Fruit fly (Drosophila melanogaster) whole organism, embryonic: ENCODE data around the gene CG14650.

Experiments used
- ATbp ChIP-seq: fragments of 200-800 bp; sonication (Bioruptor generic); optimal IDR thresholded peaks from 2 replicates; lab custom pipeline; 2017; ENCODE audit warnings: missing biosample characterization, mild to moderate bottlenecking, missing genetic modification characterization, missing genetic modification reagents
- Atf-2 ChIP-seq: fragments of 200-800 bp; sonication (Bioruptor generic); optimal IDR thresholded peaks from 2 replicates; lab custom pipeline; 2016; ENCODE audit warnings: missing biosample characterization, missing genetic modification characterization
- Bteb2 ChIP-seq: fragments of 200-800 bp; sonication (Bioruptor generic); optimal IDR thresholded peaks from 2 replicates; lab custom pipeline; 2016; ENCODE audit warnings: missing biosample characterization, missing genetic modification characterization
- CG10209 ChIP-seq: fragments of 200-800 bp; sonication (Bioruptor generic); optimal IDR thresholded peaks from 3 replicates; lab custom pipeline; 2017; ENCODE audit warnings: missing biosample characterization, mild to moderate bottlenecking, missing genetic modification characterization, missing genetic modification reagents
- CG12155 ChIP-seq: fragments of 200-800 bp; sonication (Bioruptor generic); optimal IDR thresholded peaks from 3 replicates; lab custom pipeline; 2016; ENCODE audit warnings: missing biosample characterization, missing genetic modification characterization
- CG12942 ChIP-seq: fragments of 200-800 bp; sonication (Bioruptor generic); optimal IDR thresholded peaks from 3 replicates; lab custom pipeline; 2016; ENCODE audit warnings: missing biosample characterization, missing genetic modification characterization
- CG13123 ChIP-seq: fragments of 200-800 bp; sonication (Bioruptor generic); optimal IDR thresholded peaks from 2 replicates; lab custom pipeline; 2016; ENCODE audit warnings: missing biosample characterization, missing genetic modification characterization
- CG14441 ChIP-seq: fragments of 200-800 bp; sonication (Bioruptor generic); IDR thresholded peaks from 2 replicates; pipeline ENCODE4 v1.3.6; 2022; ENCODE audit warnings: missing biosample characterization, missing genetic modification characterization
- CG14860 ChIP-seq: fragments of 200-800 bp; sonication (Bioruptor generic); IDR thresholded peaks from 3 replicates; pipeline ENCODE4 v1.3.6; 2022; ENCODE audit warnings: missing biosample characterization, missing genetic modification characterization; ENCODE audit not compliant: partially characterized antibody
- CG1529 ChIP-seq: fragments of 200-800 bp; sonication (Bioruptor generic); optimal IDR thresholded peaks from 3 replicates; lab custom pipeline; 2018; ENCODE audit warnings: missing biosample characterization, missing genetic modification characterization
- CG16815 ChIP-seq: fragments of 200-800 bp; sonication (Bioruptor generic); optimal IDR thresholded peaks from 3 replicates; lab custom pipeline; 2017; ENCODE audit warnings: missing biosample characterization, mild to moderate bottlenecking, missing genetic modification characterization
- CG17359 ChIP-seq: fragments of 200-800 bp; sonication (Bioruptor generic); optimal IDR thresholded peaks from 3 replicates; lab custom pipeline; 2018; ENCODE audit warnings: missing biosample characterization, mild to moderate bottlenecking, missing genetic modification characterization, moderate library complexity
- CG2116 ChIP-seq: fragments of 200-800 bp; sonication (Bioruptor generic); optimal IDR thresholded peaks from 3 replicates; lab custom pipeline; 2018; ENCODE audit warnings: missing biosample characterization, mild to moderate bottlenecking, missing genetic modification characterization
- CG31365 ChIP-seq: fragments of 200-800 bp; sonication (Bioruptor generic); optimal IDR thresholded peaks from 2 replicates; lab custom pipeline; 2018; ENCODE audit warnings: missing biosample characterization, mild to moderate bottlenecking, missing genetic modification characterization
- CG32772 ChIP-seq: fragments of 200-800 bp; sonication (Bioruptor generic); IDR thresholded peaks from 2 replicates; pipeline ENCODE4 v1.3.6; 2022; ENCODE audit warnings: missing biosample characterization, missing genetic modification characterization
- CG9797 ChIP-seq: fragments of 200-800 bp; sonication (Bioruptor generic); optimal IDR thresholded peaks from 3 replicates; lab custom pipeline; 2018; ENCODE audit warnings: missing biosample characterization, mild to moderate bottlenecking, missing genetic modification characterization
- Dek ChIP-seq: fragments of 200-800 bp; sonication (Bioruptor generic); optimal IDR thresholded peaks from 3 replicates; lab custom pipeline; 2019; ENCODE audit warnings: missing biosample characterization, mild to moderate bottlenecking, missing genetic modification characterization, moderate library complexity
- Doc3 ChIP-seq: fragments of 200-800 bp; sonication (Bioruptor generic); IDR thresholded peaks from 3 replicates; pipeline ENCODE4 v1.3.6; 2022; ENCODE audit warnings: missing biosample characterization, missing genetic modification characterization; ENCODE audit not compliant: partially characterized antibody
- Max ChIP-seq: fragments of 200-800 bp; sonication (Bioruptor generic); optimal IDR thresholded peaks from 2 replicates; lab custom pipeline; 2016; ENCODE audit warnings: missing biosample characterization, mild to moderate bottlenecking, missing genetic modification characterization
- Mes4 ChIP-seq: fragments of 200-800 bp; sonication (Bioruptor generic); optimal IDR thresholded peaks from 2 replicates; lab custom pipeline; 2016; ENCODE audit warnings: missing biosample characterization, missing genetic modification characterization
- Mrtf ChIP-seq: fragments of 200-800 bp; sonication (Bioruptor generic); IDR thresholded peaks from 3 replicates; pipeline ENCODE4 v1.3.6; 2022; ENCODE audit warnings: missing biosample characterization, missing genetic modification characterization
- Nf-YB ChIP-seq: fragments of 200-800 bp; sonication (Bioruptor generic); optimal IDR thresholded peaks from 3 replicates; lab custom pipeline; 2019; ENCODE audit warnings: missing biosample characterization, mild to moderate bottlenecking, missing genetic modification characterization, moderate library complexity
- Ssrp ChIP-seq: fragments of 200-800 bp; sonication (Bioruptor generic); optimal IDR thresholded peaks from 2 replicates; lab custom pipeline; 2018; ENCODE audit warnings: missing biosample characterization, mild to moderate bottlenecking, missing genetic modification characterization, moderate library complexity
- Trl ChIP-seq, 3 experiments: fragments of >200 bp in 2 of 3; fragments of 200-800 bp in 1 of 3; sonication (Bioruptor generic) in 1 of 3; optimal IDR thresholded peaks; 2 replicates in 1 of 3; 3 replicates in 2 of 3; lab custom pipeline; 2016 to 2017; ENCODE audit warnings: missing biosample characterization in 1 of 3, missing genetic modification characterization in 1 of 3
- Vsx1 ChIP-seq: fragments of 200-800 bp; sonication (Bioruptor generic); optimal IDR thresholded peaks from 2 replicates; lab custom pipeline; 2017; ENCODE audit warnings: missing biosample characterization, mild to moderate bottlenecking, missing genetic modification characterization, missing genetic modification reagents
- Xbp1 ChIP-seq: fragments of 200-800 bp; sonication (Bioruptor generic); optimal IDR thresholded peaks from 3 replicates; lab custom pipeline; 2016; ENCODE audit warnings: missing biosample characterization, mild to moderate bottlenecking, missing genetic modification characterization
- aop ChIP-seq: fragments of 200-800 bp; sonication (Bioruptor generic); IDR thresholded peaks from 2 replicates; pipeline ENCODE4 v1.3.6; 2022; ENCODE audit warnings: missing biosample characterization, missing genetic modification characterization
- chif ChIP-seq, 2 experiments: fragments of 200-800 bp; sonication (Bioruptor generic); optimal IDR thresholded peaks; 3 replicates each; lab custom pipeline; 2016; ENCODE audit warnings: missing biosample characterization in 2 of 2, missing genetic modification characterization in 2 of 2
- chm ChIP-seq: fragments of 200-800 bp; sonication (Bioruptor generic); IDR thresholded peaks from 2 replicates; pipeline ENCODE4 v1.3.6; 2022; ENCODE audit warnings: missing biosample characterization, missing genetic modification characterization
- crc ChIP-seq: fragments of 200-800 bp; sonication (Bioruptor generic); optimal IDR thresholded peaks from 2 replicates; lab custom pipeline; 2016; ENCODE audit warnings: missing biosample characterization, missing genetic modification characterization
- dpn ChIP-seq, 2 experiments: fragments of 200-800 bp; sonication (Bioruptor generic); optimal IDR thresholded peaks; 3 replicates each; lab custom pipeline; 2016; ENCODE audit warnings: missing biosample characterization in 2 of 2, missing genetic modification characterization in 2 of 2
- en ChIP-seq: fragments of 200-800 bp; sonication (Bioruptor generic); optimal IDR thresholded peaks from 2 replicates; lab custom pipeline; 2016; ENCODE audit warnings: missing biosample characterization, missing genetic modification characterization
- esg ChIP-seq: fragments of 200-800 bp; sonication (Bioruptor generic); conservative IDR thresholded peaks from 2 replicates; pipeline ENCODE4 v1.3.6; 2022; ENCODE audit warnings: missing biosample characterization, missing genetic modification characterization
- fu2 ChIP-seq: fragments of 200-800 bp; sonication (Bioruptor generic); optimal IDR thresholded peaks from 2 replicates; lab custom pipeline; 2016; ENCODE audit warnings: missing biosample characterization, missing genetic modification characterization
- gt ChIP-seq: fragments of 200-800 bp; sonication (Bioruptor generic); IDR thresholded peaks from 2 replicates; pipeline ENCODE4 v1.3.6; 2022; ENCODE audit warnings: missing biosample characterization, missing genetic modification characterization
- ham ChIP-seq: fragments of 200-800 bp; sonication (Bioruptor generic); IDR thresholded peaks from 2 replicates; pipeline ENCODE4 v1.3.6; 2022; ENCODE audit warnings: missing biosample characterization, missing genetic modification characterization
- knrl ChIP-seq: fragments of 200-800 bp; sonication (Bioruptor generic); IDR thresholded peaks from 3 replicates; pipeline ENCODE4 v1.3.6; 2022; ENCODE audit warnings: missing biosample characterization, missing genetic modification characterization; ENCODE audit not compliant: partially characterized antibody
- lola ChIP-seq, 3 experiments: fragments of >200 bp in 2 of 3; fragments of 200-800 bp in 1 of 3; sonication (Bioruptor generic) in 1 of 3; optimal IDR thresholded peaks; 2 replicates each; lab custom pipeline; 2017 to 2019; ENCODE audit warnings: missing biosample characterization in 3 of 3, missing genetic modification characterization in 3 of 3, mild to moderate bottlenecking in 1 of 3, moderate library complexity in 1 of 3
- mirr ChIP-seq: fragments of 200-800 bp; sonication (Bioruptor generic); optimal IDR thresholded peaks from 3 replicates; lab custom pipeline; 2018; ENCODE audit warnings: missing biosample characterization, mild to moderate bottlenecking, missing genetic modification characterization
- nom ChIP-seq: fragments of 200-800 bp; sonication (Bioruptor generic); optimal IDR thresholded peaks from 2 replicates; lab custom pipeline; 2017; ENCODE audit warnings: missing biosample characterization, missing genetic modification characterization, mild to moderate bottlenecking, moderate library complexity, missing genetic modification reagents
- phol ChIP-seq: fragments of 200-800 bp; sonication (Bioruptor generic); optimal IDR thresholded peaks from 3 replicates; lab custom pipeline; 2018; ENCODE audit warnings: missing biosample characterization, mild to moderate bottlenecking, missing genetic modification characterization, moderate library complexity
- sc ChIP-seq, 3 experiments: fragments of >200 bp in 2 of 3; fragments of 200-800 bp in 1 of 3; sonication (Bioruptor generic) in 1 of 3; optimal IDR thresholded peaks; 2 replicates in 2 of 3; 3 replicates in 1 of 3; lab custom pipeline; 2017; ENCODE audit warnings: mild to moderate bottlenecking in 1 of 3, missing biosample characterization in 1 of 3, missing genetic modification characterization in 1 of 3, missing genetic modification reagents in 1 of 3
- sr ChIP-seq: fragments of 200-800 bp; sonication (Bioruptor generic); IDR thresholded peaks from 3 replicates; pipeline ENCODE4 v1.3.6; 2022; ENCODE audit warnings: missing biosample characterization, missing genetic modification characterization
- tio ChIP-seq: fragments of 200-800 bp; sonication (Bioruptor generic); optimal IDR thresholded peaks from 2 replicates; lab custom pipeline; 2017; ENCODE audit warnings: missing biosample characterization, missing genetic modification characterization, inconsistent platforms
- ttk ChIP-seq: fragments of 200-800 bp; sonication (Bioruptor generic); IDR thresholded peaks from 2 replicates; pipeline ENCODE4 v2.1.2; 2022; ENCODE audit warnings: missing biosample characterization, missing genetic modification characterization
- unc-4 ChIP-seq: fragments of 200-800 bp; sonication (Bioruptor generic); IDR thresholded peaks from 2 replicates; pipeline ENCODE4 v1.3.6; 2022; ENCODE audit warnings: missing biosample characterization, missing genetic modification characterization; ENCODE audit not compliant: partially characterized antibody
- z ChIP-seq: fragments of 200-800 bp; sonication (Bioruptor generic); IDR thresholded peaks from 3 replicates; pipeline ENCODE4 v1.3.6; 2022; ENCODE audit warnings: missing biosample characterization, missing genetic modification characterization
- zfh1 ChIP-seq: fragments of 200-800 bp; sonication (Bioruptor generic); IDR thresholded peaks from 3 replicates; pipeline ENCODE4 v1.3.6; 2022; ENCODE audit warnings: missing biosample characterization, missing genetic modification characterization
- zfh2 ChIP-seq: fragments of 200-800 bp; sonication (Bioruptor generic); optimal IDR thresholded peaks from 2 replicates; lab custom pipeline; 2016; ENCODE audit warnings: missing biosample characterization, missing genetic modification characterization

Gene CG14650

dm6 chr3R:4397403-4398079 lies 39.6 kb upstream of the CG14650 start, which contains the start of gene CG9855 (continued):
- TF ChIP-seq ATbp (GFP tag; lab: Kevin White, UChicago): no peak
- no peak for TF ChIP-seq Xbp1 (GFP tag; lab: Kevin White, UChicago)
- peak; percentile 86 for TF ChIP-seq CG9797
- no peak for TF ChIP-seq Trl (optimal IDR thresholded peaks at IDR 0.05; lab: Kevin White, UChicago)
- TF ChIP-seq Trl (GFP tag; optimal IDR thresholded peaks at IDR 0.05; lab: Kevin White, UChicago): no peak
- TF ChIP-seq Dek (tag; lab: Kevin White, UChicago): no peak
- TF ChIP-seq aop (GFP tag; lab: Robert Waterston, UW): no peak
- no peak for TF ChIP-seq sc (optimal IDR thresholded peaks at IDR 0.05; lab: Kevin White, UChicago)
- TF ChIP-seq sc (GFP tag; optimal IDR thresholded peaks at IDR 0.05; lab: Kevin White, UChicago): no peak
- no peak for TF ChIP-seq CG16815
- TF ChIP-seq sr (GFP tag; lab: Robert Waterston, UW): no peak
- no peak for TF ChIP-seq Max (GFP tag; lab: Kevin White, UChicago)
- no peak for TF ChIP-seq ttk
- TF ChIP-seq Bteb2 (GFP tag; lab: Kevin White, UChicago): no peak
- TF ChIP-seq Mrtf (GFP tag; lab: Robert Waterston, UW): no peak
- no peak for TF ChIP-seq z (GFP tag; lab: Robert Waterston, UW)
- TF ChIP-seq CG10209 (GFP tag; lab: Kevin White, UChicago): no peak
- no peak for TF ChIP-seq gt (GFP tag; lab: Robert Waterston, UW)
- no peak for TF ChIP-seq nom (GFP tag; lab: Kevin White, UChicago)
- no peak for TF ChIP-seq CG12942 (GFP tag; lab: Kevin White, UChicago)
- no peak for TF ChIP-seq fu2
- TF ChIP-seq unc-4 (GFP tag; lab: Robert Waterston, UW): no peak
- TF ChIP-seq Ssrp (tag; lab: Kevin White, UChicago): no peak
- peak; percentile 40 for TF ChIP-seq CG2116
- no peak for TF ChIP-seq lola (GFP tag; optimal IDR thresholded peaks at IDR 0.05; lab: Kevin White, UChicago)
- TF ChIP-seq Vsx1 (GFP tag; lab: Kevin White, UChicago): no peak
- TF ChIP-seq knrl (GFP tag; lab: Robert Waterston, UW): 0 out of 3 replicates have a peak, but pooled peaks have one; percentile 11
- no peak for TF ChIP-seq CG12155 (GFP tag; lab: Kevin White, UChicago)
- no peak for TF ChIP-seq CG14441 (GFP tag; lab: Robert Waterston, UW)
- TF ChIP-seq Mes4 (GFP tag; lab: Kevin White, UChicago): no peak
- no peak for TF ChIP-seq Doc3 (GFP tag; lab: Robert Waterston, UW)
- TF ChIP-seq ham: no peak
- TF ChIP-seq CG13123 (GFP tag; lab: Kevin White, UChicago): no peak
- TF ChIP-seq chif (GFP tag; optimal IDR thresholded peaks at IDR 0.05; lab: Kevin White, UChicago): no peak
- TF ChIP-seq Nf-YB: no peak
- TF ChIP-seq CG31365 (tag; lab: Kevin White, UChicago): no peak
- no peak for TF ChIP-seq CG14860 (GFP tag; lab: Robert Waterston, UW)
- TF ChIP-seq zfh1 (GFP tag; lab: Robert Waterston, UW): no peak
- TF ChIP-seq mirr (GFP tag; lab: Kevin White, UChicago): no peak
- no peak for TF ChIP-seq dpn (GFP tag; optimal IDR thresholded peaks at IDR 0.05; lab: Kevin White, UChicago)
- no peak for TF ChIP-seq en (GFP tag; lab: Kevin White, UChicago)
- TF ChIP-seq esg (GFP tag; lab: Robert Waterston, UW): no peak
- TF ChIP-seq CG32772 (GFP tag; lab: Robert Waterston, UW): no peak
- peak; percentile 32 for TF ChIP-seq phol (tag; lab: Kevin White, UChicago)
- no peak for TF ChIP-seq CG17359 (tag; lab: Kevin White, UChicago)
- TF ChIP-seq zfh2 (GFP tag; lab: Kevin White, UChicago): no peak
- no peak for TF ChIP-seq chm (GFP tag; lab: Robert Waterston, UW)
- no peak for TF ChIP-seq tio (GFP tag; lab: Kevin White, UChicago)
- TF ChIP-seq CG1529 (GFP tag; lab: Kevin White, UChicago): no peak
- no peak for TF ChIP-seq Atf-2 (GFP tag; lab: Kevin White, UChicago)
- TF ChIP-seq crc (GFP tag; lab: Kevin White, UChicago): no peak
